Worm (Caenorhabditis elegans): ENCODE data around the gene rfc-2.
A peak's percentile ranks its signal among the peaks of the same experiment; 100 is the strongest.

ce11 chrIV:1358109-1358508 lies 11.0 kb downstream of the rfc-2 start:
- no peak for TF ChIP-seq ref-1 (GFP tag; conservative IDR thresholded peaks at IDR 0.05)
- TF ChIP-seq ztf-29 (GFP tag; IDR thresholded peaks at IDR 0.05): no peak
- 0 out of 2 replicates have a peak, but pooled peaks have one; percentile 20 for TF ChIP-seq tab-1 (GFP tag; IDR thresholded peaks at IDR 0.05)
- TF ChIP-seq flt-1 (GFP tag; IDR thresholded peaks at IDR 0.05): 0 out of 2 replicates have a peak, but pooled peaks have one; percentile 43
- no peak for TF ChIP-seq T22C8.4 (GFP tag; IDR thresholded peaks at IDR 0.05)
- no peak for TF ChIP-seq klf-2 (GFP tag; conservative IDR thresholded peaks at IDR 0.05)
- no peak for TF ChIP-seq ztf-23 (GFP tag; IDR thresholded peaks at IDR 0.05)
- no peak for TF ChIP-seq med-1 (GFP tag; optimal IDR thresholded peaks at IDR 0.05; ENCODE audit: insufficient read depth)
- no peak for TF ChIP-seq cog-1 (tag; optimal IDR thresholded peaks at IDR 0.05)

All from whole organism, midembryonic.